Fruit fly (Drosophila melanogaster): ENCODE results near the gene chinmo.

chinmo gene

DNA sequence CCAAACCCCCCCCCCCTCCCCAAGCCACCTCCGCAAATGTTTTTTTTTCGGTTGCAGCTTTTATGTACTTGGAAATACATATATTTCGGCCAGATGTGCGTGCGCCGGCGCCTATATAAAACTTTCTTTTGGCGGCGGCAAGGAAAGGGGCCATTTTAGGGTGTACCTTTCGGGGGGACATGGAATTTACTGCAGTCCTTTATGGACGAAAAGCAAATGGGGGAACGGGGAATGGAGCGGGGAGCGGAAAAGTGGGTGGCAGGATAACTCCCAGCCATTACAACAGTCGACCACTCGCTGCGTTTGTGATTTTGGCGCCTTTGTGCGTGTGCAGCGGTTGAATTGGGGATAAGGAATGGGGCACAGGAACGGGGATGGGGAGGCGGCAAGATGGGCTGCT lies 32.4 kb upstream of the chinmo start:
- TF ChIP-seq Dif (GFP tag; optimal IDR thresholded peaks at IDR 0.05; ENCODE audit: partially characterized antibody) (no peak), pan (optimal IDR thresholded peaks at IDR 0.05) (no peak), Dfd (GFP tag; optimal IDR thresholded peaks at IDR 0.05) (no peak), Hr83 (GFP tag; optimal IDR thresholded peaks at IDR 0.05; ENCODE audit: poor library complexity, severe bottlenecking) (no peak), Hnf4 (GFP tag; optimal IDR thresholded peaks at IDR 0.05) (no peak), usp (GFP tag; optimal IDR thresholded peaks at IDR 0.05) (no peak)

dm6 chr2L:1619191-1619590 lies 31.9 kb upstream of the chinmo start:
- TF ChIP-seq N (GFP tag; optimal IDR thresholded peaks at IDR 0.05), result no peak
- TF ChIP-seq sv (GFP tag; optimal IDR thresholded peaks at IDR 0.05), result peak; percentile 9
- no peak for TF ChIP-seq Hr78 (GFP tag; optimal IDR thresholded peaks at IDR 0.05)
- no peak for TF ChIP-seq Hnf4 (GFP tag; optimal IDR thresholded peaks at IDR 0.05)
- TF ChIP-seq Myc (optimal IDR thresholded peaks at IDR 0.05), result no peak
- no peak for TF ChIP-seq h (GFP tag; optimal IDR thresholded peaks at IDR 0.05)

DNA sequence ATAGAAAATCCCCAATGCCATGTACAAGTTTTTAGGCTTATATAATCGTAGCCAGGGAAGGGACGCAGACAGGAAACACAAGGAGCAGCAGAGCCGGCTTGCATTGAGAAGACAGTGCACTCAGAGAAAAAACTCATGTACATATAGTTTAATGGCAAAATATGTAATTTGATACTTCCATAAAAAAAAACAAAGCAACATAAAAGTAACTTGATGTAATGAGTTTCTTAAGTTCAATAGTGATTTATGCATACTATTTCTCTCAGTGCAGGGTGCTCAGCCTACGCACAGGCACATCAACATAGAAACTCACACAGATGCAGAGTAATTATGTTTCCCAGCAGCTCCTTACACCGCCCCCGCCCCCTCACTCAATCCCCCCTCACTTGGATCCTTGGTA lies 30.3 kb upstream of the chinmo start:
- no peak for TF ChIP-seq rgr (GFP tag; optimal IDR thresholded peaks at IDR 0.05)
- TF ChIP-seq Abd-B (GFP tag; optimal IDR thresholded peaks at IDR 0.05), result no peak
- no peak for TF ChIP-seq Hnf4 (GFP tag; optimal IDR thresholded peaks at IDR 0.05)
- no peak for TF ChIP-seq dsf (GFP tag; optimal IDR thresholded peaks at IDR 0.05; ENCODE audit: borderline replicate concordance)
- TF ChIP-seq sv (GFP tag; optimal IDR thresholded peaks at IDR 0.05), result peak; percentile 12
- no peak for TF ChIP-seq Dfd (GFP tag; optimal IDR thresholded peaks at IDR 0.05)
- TF ChIP-seq tai (GFP tag; optimal IDR thresholded peaks at IDR 0.05), result no peak

- peak in 1 of 2 experiments; percentile 53 for TF ChIP-seq foxo (GFP tag; optimal IDR thresholded peaks at IDR 0.05)
- no peak for TF ChIP-seq woc (GFP tag; optimal IDR thresholded peaks at IDR 0.05)
- TF ChIP-seq Hnf4 (GFP tag; optimal IDR thresholded peaks at IDR 0.05), result no peak
- TF ChIP-seq dl (GFP tag; optimal IDR thresholded peaks at IDR 0.05; ENCODE audit: insufficient read depth in 1 of 2, partially characterized antibody in 2 of 2), result no peak
- TF ChIP-seq CrebA (GFP tag; optimal IDR thresholded peaks at IDR 0.05; ENCODE audit: borderline replicate concordance), result no peak
- no peak for TF ChIP-seq Rel (GFP tag; optimal IDR thresholded peaks at IDR 0.05)
- TF ChIP-seq Rel (tag; optimal IDR thresholded peaks at IDR 0.05), result no peak
- peak; percentile 37 for TF ChIP-seq sv (GFP tag; optimal IDR thresholded peaks at IDR 0.05)
- TF ChIP-seq br (GFP tag; optimal IDR thresholded peaks at IDR 0.05), result peak; percentile 26
- TF ChIP-seq dsf (GFP tag; optimal IDR thresholded peaks at IDR 0.05; ENCODE audit: borderline replicate concordance), result no peak
- TF ChIP-seq ey (GFP tag; optimal IDR thresholded peaks at IDR 0.05), result peak; percentile 32
- peak; percentile 39 for TF ChIP-seq Sp1 (GFP tag; optimal IDR thresholded peaks at IDR 0.05)
- TF ChIP-seq h (GFP tag; optimal IDR thresholded peaks at IDR 0.05), result peak; percentile 38
- no peak for TF ChIP-seq Dfd (GFP tag; optimal IDR thresholded peaks at IDR 0.05)
- peak; percentile 54 for TF ChIP-seq HLH106 (tag; optimal IDR thresholded peaks at IDR 0.05)
- TF ChIP-seq GATAd (GFP tag; optimal IDR thresholded peaks at IDR 0.05), result no peak
- TF ChIP-seq OdsH (GFP tag; optimal IDR thresholded peaks at IDR 0.05), result peak; percentile 23
- peak; percentile 53 for TF ChIP-seq fru (GFP tag; optimal IDR thresholded peaks at IDR 0.05)
- TF ChIP-seq dmrt93B (GFP tag; optimal IDR thresholded peaks at IDR 0.05), result peak; percentile 24
- no peak for TF ChIP-seq Jra (GFP tag; optimal IDR thresholded peaks at IDR 0.05)
- peak; percentile 47 for TF ChIP-seq rgr (GFP tag; optimal IDR thresholded peaks at IDR 0.05)
- TF ChIP-seq Dif (GFP tag; optimal IDR thresholded peaks at IDR 0.05; ENCODE audit: partially characterized antibody), result no peak
Measured at dm6 chr2L:1624750-1625149, 26.3 kb upstream of the chinmo start.

DNA sequence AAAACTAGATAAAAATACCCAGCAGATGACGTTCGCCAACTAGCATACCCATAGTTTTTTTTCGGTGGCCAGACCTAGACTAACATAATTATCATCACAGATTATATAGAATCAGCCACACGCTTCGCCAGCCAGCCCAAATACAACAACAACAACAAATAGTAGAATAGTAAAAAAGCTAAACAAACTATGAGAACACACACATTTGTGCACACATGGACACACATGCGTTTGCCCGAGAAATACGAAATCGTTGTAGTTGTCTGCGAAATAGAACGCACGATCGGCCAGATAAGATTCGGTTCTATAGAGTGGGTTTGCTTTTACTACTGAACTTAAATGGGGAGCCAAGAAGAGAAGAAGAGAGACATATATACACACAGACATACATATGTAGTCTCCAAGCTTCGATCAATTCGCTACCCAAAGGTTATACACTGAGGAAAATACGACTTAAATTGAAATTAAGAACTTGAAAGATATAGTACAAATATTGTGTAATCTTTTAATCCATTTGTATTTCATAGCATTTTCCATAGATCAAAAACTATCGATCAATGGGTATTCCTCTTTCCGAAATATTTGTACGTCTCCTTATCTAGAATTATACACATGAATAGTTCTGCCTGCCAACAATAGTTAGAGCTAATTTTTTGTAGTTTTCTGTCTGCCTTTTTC lies 23.1 kb upstream of the chinmo start:
- TF ChIP-seq sv (GFP tag; optimal IDR thresholded peaks at IDR 0.05) (peak; percentile 69), woc (GFP tag; optimal IDR thresholded peaks at IDR 0.05) (no peak)

DNA sequence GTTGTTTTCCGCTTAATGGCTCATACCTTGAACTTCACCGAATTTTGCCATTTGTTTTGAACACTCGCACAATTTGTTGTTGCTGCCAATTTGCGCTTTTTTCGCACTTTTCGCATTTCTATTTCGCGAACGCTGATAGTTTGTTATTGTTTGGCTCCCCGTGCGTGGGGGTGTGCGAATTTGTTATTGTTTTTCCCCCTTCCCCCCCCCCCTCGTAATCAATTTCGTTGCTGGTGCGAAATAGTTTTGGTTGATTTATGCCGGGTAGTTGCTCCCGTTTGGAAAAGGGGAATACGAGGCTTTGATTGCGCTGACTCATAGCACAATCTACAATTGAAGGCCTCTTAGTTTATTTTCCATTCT lies 22.6 kb upstream of the chinmo start:
- TF ChIP-seq sage (GFP tag; optimal IDR thresholded peaks at IDR 0.05) (no peak), OdsH (GFP tag; optimal IDR thresholded peaks at IDR 0.05) (no peak), Dfd (GFP tag; optimal IDR thresholded peaks at IDR 0.05) (peak; percentile 68), sv (GFP tag; optimal IDR thresholded peaks at IDR 0.05) (no peak), Sp1 (GFP tag; optimal IDR thresholded peaks at IDR 0.05) (no peak), CG32264 (GFP tag; optimal IDR thresholded peaks at IDR 0.05) (no peak), Myc (optimal IDR thresholded peaks at IDR 0.05) (no peak)
